Fruit fly (Drosophila melanogaster): Measurements from ENCODE around the gene Dci.

The Dci gene

DNA sequence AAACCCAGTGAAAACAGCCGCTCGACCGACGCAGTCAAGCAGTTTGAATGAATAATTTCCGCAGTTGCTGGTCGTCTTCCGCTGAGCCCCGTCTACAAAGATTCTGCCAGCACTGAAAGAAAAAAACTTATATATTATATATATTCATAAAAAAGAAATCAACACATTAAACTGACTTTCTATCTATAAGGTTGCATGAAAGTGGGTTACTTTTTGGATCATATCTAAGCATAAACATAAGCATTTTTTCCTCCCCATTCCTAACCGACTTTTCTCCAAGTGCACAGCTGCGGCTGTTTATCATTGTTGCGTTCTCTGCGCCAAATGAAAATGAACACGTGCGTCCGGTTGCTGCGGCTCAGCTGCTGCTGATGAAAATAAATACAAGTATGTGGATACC is 30.8 kb upstream of the Dci start (continued):
- TF ChIP-seq CG2875 (GFP tag; optimal IDR thresholded peaks at IDR 0.05) (peak; percentile 75), sna (GFP tag; IDR thresholded peaks at IDR 0.05; ENCODE audit: partially characterized antibody) (no peak), fu2 (GFP tag; optimal IDR thresholded peaks at IDR 0.05) (no peak), wor (GFP tag; IDR thresholded peaks at IDR 0.05) (peak; percentile 76), CG11093 (GFP tag; IDR thresholded peaks at IDR 0.05) (0 out of 3 replicates have a peak, but pooled peaks have one; percentile 29), Med (GFP tag) (peak; percentile 83), Usf (GFP tag; optimal IDR thresholded peaks at IDR 0.05) (no peak), CG13624 (GFP tag; optimal IDR thresholded peaks at IDR 0.05) (no peak), ato (GFP tag; IDR thresholded peaks at IDR 0.05; ENCODE audit: partially characterized antibody) (no peak), CG12769 (tag; optimal IDR thresholded peaks at IDR 0.05) (no peak), Sin3A (optimal IDR thresholded peaks at IDR 0.05) (no peak), CG12299 (tag; optimal IDR thresholded peaks at IDR 0.05) (peak; percentile 32), CG17385 (GFP tag; optimal IDR thresholded peaks at IDR 0.05) (peak; percentile 69), CG6683 (GFP tag; optimal IDR thresholded peaks at IDR 0.05) (peak; percentile 55), ems (GFP tag; optimal IDR thresholded peaks at IDR 0.05) (peak; percentile 33), CG10565 (GFP tag; optimal IDR thresholded peaks at IDR 0.05) (no peak), CG13123 (GFP tag; optimal IDR thresholded peaks at IDR 0.05) (peak; percentile 16), row (GFP tag; IDR thresholded peaks at IDR 0.05) (peak; percentile 78), dati (GFP tag; IDR thresholded peaks at IDR 0.05) (no peak), tin (GFP tag; optimal IDR thresholded peaks at IDR 0.05) (peak; percentile 63), Neu2 (GFP tag; optimal IDR thresholded peaks at IDR 0.05; ENCODE audit: borderline replicate concordance) (no peak), CG15073 (GFP tag; optimal IDR thresholded peaks at IDR 0.05) (no peak), CG7786 (GFP tag; optimal IDR thresholded peaks at IDR 0.05) (no peak), CG11696 (GFP tag; IDR thresholded peaks at IDR 0.05) (peak; percentile 68), BtbVII (GFP tag; optimal IDR thresholded peaks at IDR 0.05) (peak; percentile 43), usp (GFP tag; optimal IDR thresholded peaks at IDR 0.05) (no peak), fru (optimal IDR thresholded peaks at IDR 0.05) (no peak), fd3F (GFP tag; optimal IDR thresholded peaks at IDR 0.05) (peak; percentile 30), twi (tag; optimal IDR thresholded peaks at IDR 0.05) (peak; percentile 18), dysf (GFP tag; IDR thresholded peaks at IDR 0.05) (peak; percentile 85), CG11456 (GFP tag; IDR thresholded peaks at IDR 0.05) (peak; percentile 59; the same call in 2 of the 3 replicates), CG18476 (GFP tag; optimal IDR thresholded peaks at IDR 0.05) (peak; percentile 11), CG9727 (GFP tag; optimal IDR thresholded peaks at IDR 0.05) (peak; percentile 49), CG14050 (GFP tag; IDR thresholded peaks at IDR 0.05) (peak; percentile 65), Antp (GFP tag; optimal IDR thresholded peaks at IDR 0.05) (no peak), CG15269 (tag; optimal IDR thresholded peaks at IDR 0.05) (peak; percentile 81), dpn (GFP tag; optimal IDR thresholded peaks at IDR 0.05) (peak; percentile 50 to 67), NC2α (GFP tag; optimal IDR thresholded peaks at IDR 0.05) (no peak), bbx (GFP tag; IDR thresholded peaks at IDR 0.05; ENCODE audit: partially characterized antibody) (no peak), GATAe (GFP tag; conservative IDR thresholded peaks at IDR 0.05) (no peak), kni (GFP tag; optimal IDR thresholded peaks at IDR 0.05) (no peak), corto (GFP tag; optimal IDR thresholded peaks at IDR 0.05) (no peak), nerfin-2 (GFP tag; IDR thresholded peaks at IDR 0.05; ENCODE audit: partially characterized antibody) (no peak), Atf-2 (GFP tag; optimal IDR thresholded peaks at IDR 0.05) (no peak), CHES-1-like (GFP tag; optimal IDR thresholded peaks at IDR 0.05) (no peak), Spps (tag; optimal IDR thresholded peaks at IDR 0.05) (peak; percentile 30), ssp (GFP tag; IDR thresholded peaks at IDR 0.05) (peak; percentile 67), TFAM (GFP tag; optimal IDR thresholded peaks at IDR 0.05) (no peak), ham (GFP tag; IDR thresholded peaks at IDR 0.05) (no peak), MBD-R2 (GFP tag; IDR thresholded peaks at IDR 0.05) (peak; percentile 38; the same call in 1 of the 2 replicates), CG2678 (tag; optimal IDR thresholded peaks at IDR 0.05) (peak; percentile 81), unc-4 (GFP tag; IDR thresholded peaks at IDR 0.05; ENCODE audit: partially characterized antibody) (no peak)

Measured in whole organism, embryonic.